Worm (Caenorhabditis elegans) whole organism, L1 larva: Measurements from ENCODE around the gene Y55F3BR.1.
"Not testable (repeated sequence)": the region's sequence is repeated elsewhere in the genome, so short reads cannot be mapped to it uniquely, and the experiment has no call there.

Experiments
- C04F5.9 ChIP-seq: sonication (generic microtip); optimal IDR thresholded peaks from 2 replicates; lab custom pipeline; 2016; ENCODE audit warnings: missing genetic modification characterization, missing compliant biosample characterization
- C16A3.4 ChIP-seq: fragments of 150-350 bp; optimal IDR thresholded peaks from 2 replicates; lab custom pipeline; 2014; ENCODE audit warnings: missing biosample characterization, missing genetic modification characterization
- F16B12.6 ChIP-seq: fragments of 150-350 bp; optimal IDR thresholded peaks from 2 replicates; lab custom pipeline; 2014; ENCODE audit warnings: missing biosample characterization, missing genetic modification characterization
- Y116A8C.19 ChIP-seq: sonication (generic microtip); optimal IDR thresholded peaks from 2 replicates; lab custom pipeline; 2016; ENCODE audit warnings: missing compliant biosample characterization, missing genetic modification characterization, borderline replicate concordance
- aly-2 ChIP-seq: fragments of 150-350 bp; optimal IDR thresholded peaks from 2 replicates; lab custom pipeline; 2014; ENCODE audit warnings: missing biosample characterization, missing genetic modification characterization
- ceh-63 ChIP-seq: fragments of 200-800 bp; sonication (Bioruptor generic); optimal IDR thresholded peaks from 2 replicates; lab custom pipeline; 2018; ENCODE audit warnings: mild to moderate bottlenecking, missing genetic modification characterization, missing compliant biosample characterization
- ceh-8 ChIP-seq: fragments of 200-800 bp; sonication (Bioruptor generic); optimal IDR thresholded peaks from 2 replicates; lab custom pipeline; 2018; ENCODE audit warnings: mild to moderate bottlenecking, missing genetic modification characterization, moderate library complexity, missing compliant biosample characterization
- ceh-82 ChIP-seq, 3 experiments: fragments of 150-350 bp in 1 of 3; sonication (generic microtip) in 2 of 3; optimal IDR thresholded peaks; 2 replicates each; lab custom pipeline; 2014 to 2017; ENCODE audit warnings: missing biosample characterization in 3 of 3, missing genetic modification characterization in 3 of 3
- ceh-88 ChIP-seq: fragments of 200-800 bp; sonication (Bioruptor generic); IDR thresholded peaks from 2 replicates; pipeline ENCODE4 v1.3.6; 2022; ENCODE audit warnings: missing genetic modification characterization, missing compliant biosample characterization
- ceh-90 ChIP-seq: sonication (generic microtip); optimal IDR thresholded peaks from 2 replicates; lab custom pipeline; 2016; ENCODE audit warnings: missing genetic modification characterization, missing compliant biosample characterization
- dpl-1 ChIP-seq, 3 experiments: fragments of 150-350 bp in 2 of 3; sonication (generic microtip) in 1 of 3; optimal IDR thresholded peaks; 2 replicates each; lab custom pipeline; 2014 to 2017; ENCODE audit warnings: missing biosample characterization in 3 of 3, missing genetic modification characterization in 3 of 3, missing genetic modification reagents in 3 of 3
- egl-13 ChIP-seq: sonication (generic microtip); optimal IDR thresholded peaks from 2 replicates; lab custom pipeline; 2016; ENCODE audit warnings: missing genotype, missing genetic modification reagents, missing genetic modification characterization, missing compliant biosample characterization
- egl-27 ChIP-seq, 2 experiments: fragments of 150-350 bp in 1 of 2; sonication (generic microtip); optimal IDR thresholded peaks; 3 replicates each; lab custom pipeline; 2017 to 2018; ENCODE audit warnings: missing biosample characterization in 2 of 2, missing genetic modification characterization in 2 of 2, missing genetic modification reagents in 2 of 2
- fkh-4 ChIP-seq: sonication (generic microtip); optimal IDR thresholded peaks from 2 replicates; lab custom pipeline; 2016; ENCODE audit warnings: missing compliant biosample characterization, missing genetic modification characterization, borderline replicate concordance
- fkh-8 ChIP-seq: sonication (generic microtip); optimal IDR thresholded peaks from 2 replicates; lab custom pipeline; 2016; ENCODE audit warnings: mild to moderate bottlenecking, missing genetic modification characterization, missing compliant biosample characterization
- fos-1 ChIP-seq: fragments of 150-350 bp; optimal IDR thresholded peaks from 2 replicates; lab custom pipeline; 2014; ENCODE audit warnings: missing biosample characterization, missing genetic modification characterization
- lin-13 ChIP-seq: fragments of 150-350 bp; optimal IDR thresholded peaks from 2 replicates; lab custom pipeline; 2014; ENCODE audit warnings: missing biosample characterization, missing genetic modification reagents, missing genetic modification characterization
- lin-14 ChIP-seq: fragments of 200-800 bp; sonication (Bioruptor generic); optimal IDR thresholded peaks from 2 replicates; lab custom pipeline; 2018; ENCODE audit warnings: mild to moderate bottlenecking, missing genetic modification characterization, moderate library complexity, missing compliant biosample characterization
- lin-15B ChIP-seq: fragments of 150-350 bp; sonication (generic microtip); optimal IDR thresholded peaks from 3 replicates; lab custom pipeline; 2014; ENCODE audit warnings: missing biosample characterization, missing genetic modification characterization
- lin-39 ChIP-seq: fragments of 150-350 bp; optimal IDR thresholded peaks from 2 replicates; lab custom pipeline; 2014; ENCODE audit warnings: missing biosample characterization, missing genetic modification reagents, missing genetic modification characterization
- lir-3 ChIP-seq: sonication (generic microtip); optimal IDR thresholded peaks from 2 replicates; lab custom pipeline; 2016; ENCODE audit warnings: mild to moderate bottlenecking, missing genetic modification characterization, moderate library complexity, missing compliant biosample characterization; ENCODE audit not compliant: poor library complexity
- nhr-11 ChIP-seq: fragments of 150-350 bp; optimal IDR thresholded peaks from 2 replicates; lab custom pipeline; 2014; ENCODE audit warnings: missing biosample characterization, missing genetic modification characterization
- nhr-20 ChIP-seq: sonication (generic microtip); optimal IDR thresholded peaks from 2 replicates; lab custom pipeline; 2016; ENCODE audit warnings: mild to moderate bottlenecking, missing genetic modification characterization, missing compliant biosample characterization
- nhr-237 ChIP-seq: fragments of 150-350 bp; optimal IDR thresholded peaks from 2 replicates; lab custom pipeline; 2014; ENCODE audit warnings: missing biosample characterization, missing genetic modification characterization
- nhr-28 ChIP-seq: fragments of 150-350 bp; optimal IDR thresholded peaks from 2 replicates; lab custom pipeline; 2014; ENCODE audit warnings: missing biosample characterization, missing genetic modification characterization
- nhr-71 ChIP-seq: sonication (generic microtip); optimal IDR thresholded peaks from 2 replicates; lab custom pipeline; 2016; ENCODE audit warnings: mild to moderate bottlenecking, missing genetic modification characterization, moderate library complexity, missing compliant biosample characterization
- nhr-76 ChIP-seq: sonication (generic microtip); optimal IDR thresholded peaks from 2 replicates; lab custom pipeline; 2017; ENCODE audit warnings: missing biosample characterization, missing genetic modification characterization
- nhr-77 ChIP-seq: fragments of 150-350 bp; optimal IDR thresholded peaks from 2 replicates; lab custom pipeline; 2014; ENCODE audit warnings: missing biosample characterization, missing genetic modification characterization
- nhr-85 ChIP-seq: sonication (generic microtip); peaks from one replicate; lab custom pipeline; 2016; ENCODE audit warnings: missing genetic modification characterization, inconsistent platforms, missing compliant biosample characterization
- nhr-90 ChIP-seq: sonication (generic microtip); optimal IDR thresholded peaks from 2 replicates; lab custom pipeline; 2016; ENCODE audit warnings: mild to moderate bottlenecking, missing genetic modification characterization, missing compliant biosample characterization; ENCODE audit not compliant: poor library complexity
- pax-3 ChIP-seq: fragments of 200-800 bp; sonication (Bioruptor generic); optimal IDR thresholded peaks from 2 replicates; lab custom pipeline; 2018; ENCODE audit warnings: mild to moderate bottlenecking, missing genetic modification characterization, moderate library complexity, missing compliant biosample characterization
- snpc-4 ChIP-seq: fragments of 150-350 bp; optimal IDR thresholded peaks from 2 replicates; lab custom pipeline; 2014; ENCODE audit warnings: missing biosample characterization, missing genetic modification characterization
- sox-4 ChIP-seq: sonication (generic microtip); optimal IDR thresholded peaks from 2 replicates; lab custom pipeline; 2016; ENCODE audit warnings: missing genetic modification characterization, missing compliant biosample characterization
- sptf-1 ChIP-seq: fragments of 150-350 bp; optimal IDR thresholded peaks from 2 replicates; lab custom pipeline; 2014; ENCODE audit warnings: missing biosample characterization, missing genetic modification characterization
- swsn-7 ChIP-seq: sonication (generic microtip); optimal IDR thresholded peaks from 2 replicates; lab custom pipeline; 2016; ENCODE audit warnings: missing genetic modification characterization, missing compliant biosample characterization
- tlp-1 ChIP-seq: fragments of 150-350 bp; optimal IDR thresholded peaks from 2 replicates; lab custom pipeline; 2014; ENCODE audit warnings: missing biosample characterization, missing genetic modification characterization
- unc-130 ChIP-seq: fragments of 150-350 bp; optimal IDR thresholded peaks from 2 replicates; lab custom pipeline; 2017; ENCODE audit warnings: missing biosample characterization, missing genetic modification characterization, inconsistent platforms
- xbp-1 ChIP-seq: sonication (generic microtip); optimal IDR thresholded peaks from 2 replicates; lab custom pipeline; 2016; ENCODE audit warnings: missing genetic modification characterization, missing compliant biosample characterization
- ztf-11 ChIP-seq, 2 experiments: sonication (generic microtip); optimal IDR thresholded peaks; 2 replicates each; lab custom pipeline; 2016 to 2017; ENCODE audit warnings: missing genetic modification characterization in 2 of 2, missing biosample characterization in 1 of 2, missing compliant biosample characterization in 1 of 2

Gene Y55F3BR.1

ce11 chrIV:884707-885394 is 10.3 kb downstream of the Y55F3BR.1 start, which contains the start of gene mak-2 (continued):
- TF ChIP-seq lir-3 (tag; lab: Kevin White, UChicago) (no peak), C04F5.9 (tag; lab: Kevin White, UChicago) (no peak), egl-13 (tag; lab: Kevin White, UChicago) (no peak), lin-15B (tag; lab: Kevin White, UChicago) (peak; percentile 89), nhr-90 (peak; percentile 25), fos-1 (tag; lab: Kevin White, UChicago) (peak; percentile 66), ceh-8 (GFP tag; lab: Kevin White, UChicago) (peak; percentile 29), ceh-82 (tag; optimal IDR thresholded peaks at IDR 0.05; lab: Kevin White, UChicago) (peak; percentile 63 to 85 (median 66)), unc-130 (peak; percentile 61), fkh-8 (tag; lab: Kevin White, UChicago) (peak; percentile 73), nhr-85 (tag; lab: Kevin White, UChicago) (peak; percentile 15), lin-39 (no peak), C16A3.4 (peak; percentile 84), lin-13 (peak; percentile 64), sptf-1 (no peak), xbp-1 (peak; percentile 82), fkh-4 (tag; lab: Kevin White, UChicago) (no peak), swsn-7 (tag; lab: Kevin White, UChicago) (peak; percentile 73), nhr-28 (no peak), F16B12.6 (tag; lab: Kevin White, UChicago) (peak; percentile 28), nhr-20 (tag; lab: Kevin White, UChicago) (peak; percentile 60), snpc-4 (tag; lab: Kevin White, UChicago) (peak; percentile 78), ceh-63 (GFP tag; lab: Kevin White, UChicago) (no peak), ceh-88 (no peak), ztf-11 (tag; optimal IDR thresholded peaks at IDR 0.05; lab: Kevin White, UChicago) (peak in 1 of 2 experiments; percentile 11), aly-2 (tag; lab: Kevin White, UChicago) (no peak), egl-27 (tag; optimal IDR thresholded peaks at IDR 0.05; lab: Kevin White, UChicago) (no peak)

- not testable (repeated sequence) for TF ChIP-seq C04F5.9 (tag; lab: Kevin White, UChicago); nhr-76 (tag; lab: Kevin White, UChicago); lin-14 (GFP tag; lab: Kevin White, UChicago)
- TF ChIP-seq, all 84 proteins: peak for 0; not testable (repeated sequence) for 84
Observed at ce11 chrIV:904963-905362, 30.4 kb downstream of the Y55F3BR.1 start, which contains the start of gene fbxc-12. TSS of gene fbxc-12 (plus strand) at chrIV:905263.

ce11 chrIV:914856-915255 is 40.3 kb downstream of the Y55F3BR.1 start:
- TF ChIP-seq tlp-1 (tag; lab: Kevin White, UChicago) = no peak
- TF ChIP-seq pax-3 (tag; lab: Kevin White, UChicago) = no peak
- TF ChIP-seq sox-4 = no peak
- no peak for TF ChIP-seq dpl-1 (GFP tag; optimal IDR thresholded peaks at IDR 0.05; lab: Kevin White, UChicago)
- TF ChIP-seq nhr-237 (tag; lab: Kevin White, UChicago) = no peak
- no peak for TF ChIP-seq ceh-90
- TF ChIP-seq nhr-77 (tag; lab: Kevin White, UChicago) = no peak
- TF ChIP-seq nhr-11 (tag; lab: Kevin White, UChicago) = no peak
- no peak for TF ChIP-seq ceh-8 (GFP tag; lab: Kevin White, UChicago)
- no peak for TF ChIP-seq nhr-71 (tag; lab: Kevin White, UChicago)
- TF ChIP-seq nhr-76 (tag; lab: Kevin White, UChicago) = no peak
- no peak for TF ChIP-seq Y116A8C.19 (tag; lab: Kevin White, UChicago)
- no peak for TF ChIP-seq ceh-88
- no peak for TF ChIP-seq nhr-90
- TF ChIP-seq, all 84 proteins: peak for 0
